Worm (Caenorhabditis elegans): ENCODE data around the gene scav-3.

- TF ChIP-seq ama-1 (optimal IDR thresholded peaks at IDR 0.05) (no peak), aly-1 (tag; optimal IDR thresholded peaks at IDR 0.05) (no peak), tbx-11 (GFP tag; IDR thresholded peaks at IDR 0.05) (no peak), sea-1 (GFP tag; conservative IDR thresholded peaks at IDR 0.05) (no peak), scrt-1 (GFP tag; IDR thresholded peaks at IDR 0.05) (no peak)
These were observed 13.2 kb upstream of the scav-3 start for ce11 chrIII:12469800-12470199.

Measured in whole organism, early embryonic.